Fruit fly (Drosophila melanogaster): ENCODE data around the gene CG13627.

CG13627 gene

dm6 chr3R:24712375-24712830, at the start of gene CG13627, which contains the start of gene CG46316:
CG13627 (plus strand) TSS chr3R:24712780.
CG46316 (plus strand) TSS chr3R:24712780.
- no peak for TF ChIP-seq noc (tag; optimal IDR thresholded peaks at IDR 0.05)

- no peak for TF ChIP-seq noc (tag; optimal IDR thresholded peaks at IDR 0.05)
Measured at dm6 chr3R:24663044-24663443, 49.5 kb upstream of the CG13627 start.

- no peak for TF ChIP-seq noc (tag; optimal IDR thresholded peaks at IDR 0.05)
Measured at dm6 chr3R:24667538-24668207, 44.9 kb upstream of the CG13627 start.

dm6 chr3R:24671662-24672061, 40.9 kb upstream of the CG13627 start:
- no peak for TF ChIP-seq noc (tag; optimal IDR thresholded peaks at IDR 0.05)

dm6 chr3R:24692863-24693262, 19.7 kb upstream of the CG13627 start:
- no peak for TF ChIP-seq noc (tag; optimal IDR thresholded peaks at IDR 0.05)

dm6 chr3R:24699309-24699708, 13.3 kb upstream of the CG13627 start:
- no peak for TF ChIP-seq noc (tag; optimal IDR thresholded peaks at IDR 0.05)

- TF ChIP-seq noc (tag; optimal IDR thresholded peaks at IDR 0.05): no peak
Measured at dm6 chr3R:24717289-24717688, 4.7 kb downstream of the CG13627 start, which contains the start of gene Polr2L. Polr2L (plus strand) TSS chr3R:24717511.

- no peak for TF ChIP-seq noc (tag; optimal IDR thresholded peaks at IDR 0.05)
Measured at dm6 chr3R:24719314-24720290, 7.0 kb downstream of the CG13627 start, which contains the start of the genes CG13630 and tok. CG13630 (minus strand) TSS chr3R:24719364. tok (plus strand) TSS chr3R:24719697.

- TF ChIP-seq noc (tag; optimal IDR thresholded peaks at IDR 0.05): no peak
Measured at dm6 chr3R:24720459-24721370, 8.1 kb downstream of the CG13627 start.

- no peak for TF ChIP-seq noc (tag; optimal IDR thresholded peaks at IDR 0.05)
Measured at dm6 chr3R:24726347-24726891, 13.8 kb downstream of the CG13627 start.

dm6 chr3R:24727038-24727437, 14.5 kb downstream of the CG13627 start:
- no peak for TF ChIP-seq noc (tag; optimal IDR thresholded peaks at IDR 0.05)

dm6 chr3R:24749055-24749992, 36.7 kb downstream of the CG13627 start, which contains the start of gene tld:
tld (plus strand) TSS chr3R:24749731.
- TF ChIP-seq noc (tag; optimal IDR thresholded peaks at IDR 0.05): no peak

- no peak for TF ChIP-seq noc (tag; optimal IDR thresholded peaks at IDR 0.05)
Measured at dm6 chr3R:24753561-24754027, 41.0 kb downstream of the CG13627 start, which contains the start of gene asp. asp (plus strand) TSS chr3R:24753849.

- TF ChIP-seq noc (tag; optimal IDR thresholded peaks at IDR 0.05): no peak
Measured at dm6 chr3R:24764971-24765370, 52.4 kb downstream of the CG13627 start, which contains the start of gene AstA. AstA (minus strand) TSS chr3R:24765071.

All from whole organism, larva.